Fruit fly (Drosophila melanogaster) Kc167 (cell line): ENCODE data around the gene CG31294.

ENCODE experiments used
- Myc ChIP-seq: fragments of >200 bp; optimal IDR thresholded peaks from 2 replicates; lab custom pipeline; 2017; ENCODE audit warnings: missing external identifiers
- Sin3A ChIP-seq: fragments of >200 bp; optimal IDR thresholded peaks from 2 replicates; lab custom pipeline; 2018; ENCODE audit warnings: missing external identifiers
- psq ChIP-seq: fragments of >200 bp; optimal IDR thresholded peaks from 2 replicates; lab custom pipeline; 2017; ENCODE audit warnings: missing external identifiers
- ttk ChIP-seq: sonication (Bioruptor generic); optimal IDR thresholded peaks from 2 replicates; lab custom pipeline; 2017; ENCODE audit warnings: missing external identifiers

DNA sequence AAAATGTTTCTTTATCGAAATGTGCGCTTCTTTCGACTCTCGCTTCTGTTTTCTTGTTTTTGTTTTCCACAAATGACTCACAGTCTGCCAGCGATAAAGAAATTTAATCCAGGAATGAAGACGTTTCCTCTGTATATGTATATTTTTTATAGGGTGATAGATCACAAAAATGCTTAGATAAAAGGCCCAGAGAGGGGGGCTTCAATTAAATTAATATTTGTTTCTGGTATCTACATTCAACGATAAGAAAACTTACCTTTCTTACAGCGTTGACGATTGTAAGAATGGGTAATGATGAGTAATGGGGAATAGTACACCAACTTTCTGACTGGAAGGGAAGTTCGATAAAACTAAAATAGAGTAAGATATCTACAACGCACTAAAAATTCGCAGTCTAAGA lies 22.1 kb downstream of the CG31294 start:
- TF ChIP-seq psq (lab: Kevin White, UChicago) (no peak), Myc (no peak), Sin3A (lab: Kevin White, UChicago) (no peak), ttk (lab: Kevin White, UChicago) (no peak)
